Worm (Caenorhabditis elegans): ENCODE data around the gene glrx-22.

DNA sequence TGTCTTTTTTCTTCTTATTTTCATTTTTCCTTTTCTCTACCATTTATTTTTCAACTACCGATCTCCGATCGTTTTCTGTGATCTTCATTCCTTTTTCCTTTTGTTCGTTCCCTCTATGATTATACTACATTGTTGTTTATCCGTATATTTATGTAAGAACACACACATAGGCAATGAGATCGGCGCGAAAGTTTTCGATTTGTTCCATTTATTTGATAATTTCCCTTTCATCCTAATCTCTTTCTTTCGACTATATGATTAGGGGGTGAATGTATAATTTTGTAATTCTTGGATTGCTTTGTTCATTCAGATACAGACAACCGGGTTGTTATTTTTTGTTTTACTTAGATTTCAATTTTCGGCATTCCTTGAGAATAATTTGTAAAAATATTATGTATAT, 27.4 kb downstream of the glrx-22 start:
- no peak for TF ChIP-seq cebp-2 (GFP tag; IDR thresholded peaks at IDR 0.05)
- TF ChIP-seq unc-62 (GFP tag; optimal IDR thresholded peaks at IDR 0.05), result no peak
- TF ChIP-seq rec-8 (tag; optimal IDR thresholded peaks at IDR 0.05), result no peak
- TF ChIP-seq ceh-91 (GFP tag; IDR thresholded peaks at IDR 0.05), result no peak
- no peak for TF ChIP-seq nhr-179 (tag; optimal IDR thresholded peaks at IDR 0.05)
- no peak for TF ChIP-seq sptf-2 (GFP tag; optimal IDR thresholded peaks at IDR 0.05)
- TF ChIP-seq Y67H2A.10 (GFP tag; conservative IDR thresholded peaks at IDR 0.05), result no peak
- no peak for TF ChIP-seq lsl-1 (GFP tag; optimal IDR thresholded peaks at IDR 0.05)
- TF ChIP-seq K12H6.12 (tag; optimal IDR thresholded peaks at IDR 0.05), result no peak
- TF ChIP-seq dox-1 (GFP tag; IDR thresholded peaks at IDR 0.05), result no peak
- no peak for TF ChIP-seq snpc-4 (GFP tag; optimal IDR thresholded peaks at IDR 0.05)
- no peak for TF ChIP-seq snpc-4 (tag; optimal IDR thresholded peaks at IDR 0.05)
- TF ChIP-seq unc-130 (GFP tag; optimal IDR thresholded peaks at IDR 0.05), result no peak

Data from whole organism, young adult.